Fruit fly (Drosophila melanogaster) whole organism: ENCODE measurements around the gene CG31676.

ENCODE experiments used
- CG8478 ChIP-seq: fragments of >200 bp; optimal IDR thresholded peaks from 2 replicates; lab custom pipeline; 2018; ENCODE audit warnings: inconsistent platforms
- EcR ChIP-seq, 2 experiments: fragments of >200 bp; optimal IDR thresholded peaks; 2 replicates each; lab custom pipeline; 2017; ENCODE audit warnings: missing biosample characterization in 2 of 2, missing genetic modification characterization in 2 of 2, missing genetic modification reagents in 2 of 2
- pan ChIP-seq: fragments of >200 bp; optimal IDR thresholded peaks from 2 replicates; lab custom pipeline; 2017
- psq ChIP-seq: fragments of >200 bp; optimal IDR thresholded peaks from 2 replicates; lab custom pipeline; 2017
- usp ChIP-seq: fragments of >200 bp; optimal IDR thresholded peaks from 2 replicates; lab custom pipeline; 2017; ENCODE audit warnings: missing biosample characterization, missing genetic modification characterization, mixed read lengths

- TF ChIP-seq CG8478 (lab: Kevin White, UChicago) (peak; percentile 73), pan (lab: Kevin White, UChicago) (no peak), EcR (GFP tag; optimal IDR thresholded peaks at IDR 0.05; lab: Kevin White, UChicago) (no peak), psq (lab: Kevin White, UChicago) (no peak), usp (GFP tag; lab: Kevin White, UChicago) (no peak)
These were observed 17.1 kb upstream of the CG31676 start for dm6 chr2L:20823196-20824105.
